Worm (Caenorhabditis elegans) whole organism, L3 larva: ENCODE results near the gene C05D11.1.

Experiments
- R02D3.7 ChIP-seq: fragments of 150-350 bp; optimal IDR thresholded peaks from 2 replicates; lab custom pipeline; 2014; ENCODE audit warnings: missing biosample characterization, missing genetic modification characterization
- ZK546.5 ChIP-seq: sonication (generic microtip); optimal IDR thresholded peaks from 2 replicates; lab custom pipeline; 2017; ENCODE audit warnings: missing biosample characterization, missing genetic modification characterization
- ama-1 ChIP-seq: fragments of 150-350 bp; optimal IDR thresholded peaks from 2 replicates; lab custom pipeline; 2018
- ceh-16 ChIP-seq: sonication (generic microtip); optimal IDR thresholded peaks from 2 replicates; lab custom pipeline; 2017; ENCODE audit warnings: missing biosample characterization, missing genetic modification characterization
- ceh-28 ChIP-seq: fragments of 150-350 bp; optimal IDR thresholded peaks from 2 replicates; lab custom pipeline; 2014; ENCODE audit warnings: missing biosample characterization, missing genetic modification reagents, missing genetic modification characterization
- ceh-82 ChIP-seq: fragments of 150-350 bp; optimal IDR thresholded peaks from 2 replicates; lab custom pipeline; 2014; ENCODE audit warnings: missing biosample characterization, missing genetic modification characterization
- ceh-9 ChIP-seq: sonication (generic microtip); optimal IDR thresholded peaks from 2 replicates; lab custom pipeline; 2018; ENCODE audit warnings: missing biosample characterization, missing genetic modification characterization
- daf-12 ChIP-seq: fragments of 150-350 bp; optimal IDR thresholded peaks from 2 replicates; lab custom pipeline; 2014; ENCODE audit warnings: missing biosample characterization, missing genetic modification reagents, missing genetic modification characterization
- egl-27 ChIP-seq: sonication (generic microtip); optimal IDR thresholded peaks from 4 replicates; lab custom pipeline; 2017; ENCODE audit warnings: missing biosample characterization, missing genetic modification reagents, missing genetic modification characterization
- elt-2 ChIP-seq: sonication (generic microtip); optimal IDR thresholded peaks from 2 replicates; lab custom pipeline; 2016; ENCODE audit warnings: missing genetic modification reagents, mild to moderate bottlenecking, missing genetic modification characterization, missing compliant biosample characterization
- elt-3 ChIP-seq, 3 experiments: fragments of 150-350 bp in 1 of 3; sonication (generic microtip) in 2 of 3; optimal IDR thresholded peaks; 2 replicates in 2 of 3; 4 replicates in 1 of 3; lab custom pipeline; 2014 to 2017; ENCODE audit warnings: missing biosample characterization in 3 of 3, missing genetic modification characterization in 3 of 3
- eor-1 ChIP-seq, 2 experiments: fragments of 150-350 bp; optimal IDR thresholded peaks; 2 replicates each; lab custom pipeline; 2014 to 2018; ENCODE audit warnings: missing biosample characterization in 2 of 2, missing genetic modification characterization in 2 of 2
- fkh-10 ChIP-seq: sonication (generic microtip); optimal IDR thresholded peaks from 2 replicates; lab custom pipeline; 2017; ENCODE audit warnings: missing biosample characterization, missing genetic modification reagents, missing genetic modification characterization
- fkh-2 ChIP-seq: fragments of 150-350 bp; optimal IDR thresholded peaks from 2 replicates; lab custom pipeline; 2014; ENCODE audit warnings: missing biosample characterization, missing genetic modification reagents, missing genetic modification characterization
- fos-1 ChIP-seq: fragments of 150-350 bp; optimal IDR thresholded peaks from 2 replicates; lab custom pipeline; 2014; ENCODE audit warnings: missing biosample characterization, missing genetic modification characterization
- hmg-11 ChIP-seq: sonication (generic microtip); optimal IDR thresholded peaks from 2 replicates; lab custom pipeline; 2016; ENCODE audit warnings: missing genetic modification characterization, missing compliant biosample characterization
- jun-1 ChIP-seq: fragments of 150-350 bp; optimal IDR thresholded peaks from 2 replicates; lab custom pipeline; 2014; ENCODE audit warnings: missing biosample characterization, missing genetic modification reagents, missing genetic modification characterization
- lin-15B ChIP-seq: fragments of 150-350 bp; optimal IDR thresholded peaks from 2 replicates; lab custom pipeline; 2014; ENCODE audit warnings: missing biosample characterization, missing genetic modification characterization
- lin-39 ChIP-seq: fragments of 150-350 bp; optimal IDR thresholded peaks from 2 replicates; lab custom pipeline; 2018; ENCODE audit warnings: missing biosample characterization, missing genetic modification reagents, missing genetic modification characterization
- lsy-12 ChIP-seq: sonication (generic microtip); optimal IDR thresholded peaks from 2 replicates; lab custom pipeline; 2016; ENCODE audit warnings: mild to moderate bottlenecking, missing genetic modification characterization, missing compliant biosample characterization
- nhr-11 ChIP-seq: fragments of 150-350 bp; optimal IDR thresholded peaks from 2 replicates; lab custom pipeline; 2014; ENCODE audit warnings: missing biosample characterization, missing genetic modification characterization
- nhr-12 ChIP-seq: fragments of 150-350 bp; optimal IDR thresholded peaks from 2 replicates; lab custom pipeline; 2014; ENCODE audit warnings: missing biosample characterization, missing genetic modification characterization
- nhr-23 ChIP-seq: fragments of 150-350 bp; optimal IDR thresholded peaks from 2 replicates; lab custom pipeline; 2014; ENCODE audit warnings: missing biosample characterization, missing genetic modification reagents, missing genetic modification characterization
- nhr-25 ChIP-seq: sonication (generic microtip); optimal IDR thresholded peaks from 2 replicates; lab custom pipeline; 2017; ENCODE audit warnings: missing biosample characterization, missing genetic modification characterization
- nhr-28 ChIP-seq: fragments of 150-350 bp; optimal IDR thresholded peaks from 2 replicates; lab custom pipeline; 2014; ENCODE audit warnings: missing biosample characterization, missing genetic modification characterization
- nhr-43 ChIP-seq: sonication (generic microtip); optimal IDR thresholded peaks from 2 replicates; lab custom pipeline; 2016; ENCODE audit warnings: mild to moderate bottlenecking, missing genetic modification characterization, missing compliant biosample characterization; ENCODE audit not compliant: poor library complexity, severe bottlenecking
- nhr-67 ChIP-seq: fragments of 150-350 bp; optimal IDR thresholded peaks from 2 replicates; lab custom pipeline; 2014; ENCODE audit warnings: missing biosample characterization, missing genetic modification characterization
- nhr-76 ChIP-seq: fragments of 150-350 bp; sonication (generic microtip); optimal IDR thresholded peaks from 5 replicates; lab custom pipeline; 2014; ENCODE audit warnings: missing biosample characterization, missing genetic modification characterization
- pha-4 ChIP-seq: fragments of 150-350 bp; optimal IDR thresholded peaks from 2 replicates; lab custom pipeline; 2014; ENCODE audit warnings: missing biosample characterization, missing genetic modification reagents, missing genetic modification characterization
- pqm-1 ChIP-seq: fragments of 150-350 bp; optimal IDR thresholded peaks from 2 replicates; lab custom pipeline; 2017; ENCODE audit warnings: missing biosample characterization, missing genetic modification characterization, inconsistent platforms
- sea-2 ChIP-seq: fragments of 150-350 bp; sonication (generic microtip); optimal IDR thresholded peaks from 4 replicates; lab custom pipeline; 2014; ENCODE audit warnings: missing biosample characterization, missing genetic modification reagents, missing genetic modification characterization
- skn-1 ChIP-seq: fragments of 150-350 bp; optimal IDR thresholded peaks from 2 replicates; lab custom pipeline; 2014; ENCODE audit warnings: missing biosample characterization, missing genetic modification characterization
- snpc-4 ChIP-seq: fragments of 150-350 bp; optimal IDR thresholded peaks from 2 replicates; lab custom pipeline; 2014; ENCODE audit warnings: missing biosample characterization, missing genetic modification characterization
- tbx-2 ChIP-seq: sonication (generic microtip); optimal IDR thresholded peaks from 2 replicates; lab custom pipeline; 2016; ENCODE audit warnings: mild to moderate bottlenecking, missing genetic modification characterization, missing compliant biosample characterization
- unc-39 ChIP-seq: sonication (generic microtip); optimal IDR thresholded peaks from 4 replicates; lab custom pipeline; 2017; ENCODE audit warnings: missing biosample characterization, missing genetic modification characterization
- unc-62 ChIP-seq: fragments of 150-350 bp; sonication (generic microtip); optimal IDR thresholded peaks from 4 replicates; lab custom pipeline; 2014; ENCODE audit warnings: missing biosample characterization, missing genetic modification reagents, missing genetic modification characterization
- zag-1 ChIP-seq: fragments of 150-350 bp; optimal IDR thresholded peaks from 2 replicates; lab custom pipeline; 2014; ENCODE audit warnings: missing biosample characterization, missing genetic modification characterization
- ztf-11 ChIP-seq: fragments of 150-350 bp; optimal IDR thresholded peaks from 2 replicates; lab custom pipeline; 2014; ENCODE audit warnings: missing biosample characterization, missing genetic modification characterization

C05D11.1 gene

DNA sequence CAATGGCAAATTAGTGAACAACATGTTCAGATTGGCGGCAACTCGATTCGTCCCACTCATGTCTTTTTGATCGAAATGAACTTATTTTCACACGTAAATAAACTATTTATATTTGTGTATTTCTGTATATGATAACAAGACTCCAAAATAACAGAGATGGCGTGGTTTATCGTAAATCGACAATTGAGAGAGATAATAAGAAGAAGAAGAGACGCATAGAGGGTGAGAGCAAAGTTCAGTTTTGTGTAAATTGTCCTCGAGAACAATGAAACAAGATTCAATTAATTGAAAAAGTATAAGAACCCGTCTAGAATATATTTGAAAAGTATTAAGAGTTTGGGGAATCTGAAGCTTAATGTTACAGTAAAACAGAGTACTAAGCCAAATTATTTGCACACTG is 25.0 kb upstream of the C05D11.1 start:
- TF ChIP-seq snpc-4 (tag; lab: Kevin White, UChicago) (no peak), R02D3.7 (tag; lab: Kevin White, UChicago) (peak; percentile 12), nhr-28 (tag; lab: Kevin White, UChicago) (no peak), pqm-1 (tag; lab: Kevin White, UChicago) (peak; percentile 69), fkh-2 (tag; lab: Kevin White, UChicago) (no peak), pha-4 (tag; lab: Kevin White, UChicago) (no peak), elt-2 (peak; percentile 26), ZK546.5 (no peak), zag-1 (tag; lab: Kevin White, UChicago) (no peak), nhr-25 (tag; lab: Kevin White, UChicago) (peak; percentile 3), unc-39 (tag; lab: Kevin White, UChicago) (no peak), nhr-23 (tag; lab: Kevin White, UChicago) (no peak), unc-62 (GFP tag; lab: Kevin White, UChicago) (no peak), nhr-76 (tag; lab: Kevin White, UChicago) (no peak), nhr-11 (tag; lab: Kevin White, UChicago) (no peak), egl-27 (no peak), ceh-28 (tag; lab: Kevin White, UChicago) (no peak), lin-15B (tag; lab: Kevin White, UChicago) (peak; percentile 2), fkh-10 (GFP tag; lab: Kevin White, UChicago) (no peak), daf-12 (tag; lab: Kevin White, UChicago) (no peak)

DNA sequence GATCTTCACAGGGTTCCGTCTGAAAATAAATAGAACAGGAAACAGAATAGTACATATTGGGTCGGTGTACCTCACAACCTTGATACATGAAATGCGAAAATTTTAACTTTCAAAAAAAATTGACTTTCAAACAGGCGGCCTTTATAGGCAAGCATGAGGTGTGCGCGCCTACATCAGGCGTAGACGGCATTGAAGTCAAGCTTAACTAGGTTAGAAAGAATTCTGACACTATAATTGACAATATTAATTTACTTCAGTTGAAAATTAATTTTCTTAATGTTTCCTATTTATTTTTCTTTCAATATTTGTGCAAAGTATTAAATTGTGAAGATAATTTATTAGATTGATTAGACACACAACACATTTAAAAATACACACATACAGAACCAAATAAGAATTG is 24.5 kb upstream of the C05D11.1 start, which contains the start of gene C05D11.5:
C05D11.5 (minus strand) TSS at position 101 of the 400 bp plus-strand sequence.
- TF ChIP-seq fos-1 (tag; lab: Kevin White, UChicago), result no peak
- no peak for TF ChIP-seq ZK546.5
- TF ChIP-seq fkh-10 (GFP tag; lab: Kevin White, UChicago), result no peak
- TF ChIP-seq elt-3 (tag; optimal IDR thresholded peaks at IDR 0.05; lab: Kevin White, UChicago), result no peak
- TF ChIP-seq nhr-28 (tag; lab: Kevin White, UChicago), result no peak
- TF ChIP-seq ceh-16 (tag; lab: Kevin White, UChicago), result no peak
- no peak for TF ChIP-seq eor-1 (tag; optimal IDR thresholded peaks at IDR 0.05; lab: Kevin White, UChicago)
- TF ChIP-seq ceh-82, result no peak
- TF ChIP-seq daf-12 (tag; lab: Kevin White, UChicago), result no peak
- TF ChIP-seq sea-2 (GFP tag; lab: Kevin White, UChicago), result no peak
- TF ChIP-seq tbx-2, result no peak
- TF ChIP-seq skn-1 (tag; lab: Kevin White, UChicago), result no peak
- no peak for TF ChIP-seq elt-2
- TF ChIP-seq nhr-12 (tag; lab: Kevin White, UChicago), result no peak
- no peak for TF ChIP-seq zag-1 (tag; lab: Kevin White, UChicago)
- TF ChIP-seq ztf-11 (tag; lab: Kevin White, UChicago), result no peak
- TF ChIP-seq nhr-43, result no peak

DNA sequence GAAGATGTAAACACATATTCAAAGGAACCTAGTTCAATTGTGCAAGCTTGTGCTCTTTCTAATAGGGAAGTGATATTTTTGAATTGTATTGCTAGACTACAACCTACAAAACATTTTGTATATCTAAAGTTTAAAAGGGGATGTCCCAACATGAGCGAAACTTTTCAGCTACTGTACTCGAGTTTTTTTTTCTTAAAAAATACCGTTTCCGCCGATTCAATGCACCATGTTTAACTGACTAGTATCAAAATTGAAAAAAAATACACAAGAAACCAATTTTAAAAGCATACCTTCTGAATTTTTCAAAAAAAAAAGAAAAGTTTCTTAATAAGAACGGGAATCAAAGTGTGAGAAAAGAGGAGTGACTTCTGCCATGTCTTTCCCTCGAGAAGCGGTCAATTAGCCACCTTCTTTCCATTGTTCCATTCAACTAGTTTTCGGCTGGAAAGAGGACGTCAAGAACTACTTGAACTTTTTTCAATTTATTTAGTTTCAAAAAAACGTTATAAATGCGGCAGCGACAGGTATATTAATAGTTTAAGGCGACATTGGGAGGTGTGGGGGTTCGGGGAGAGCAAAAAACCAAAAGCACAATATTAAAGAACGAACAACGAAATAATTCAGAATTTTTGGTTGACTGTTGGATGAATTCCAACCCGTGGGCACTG is 21.0 kb upstream of the C05D11.1 start, which contains the start of gene nas-4:
nas-4 (minus strand) TSS at position 351 of the 668 bp plus-strand sequence.
- TF ChIP-seq unc-39 (tag; lab: Kevin White, UChicago) (no peak), pqm-1 (tag; lab: Kevin White, UChicago) (no peak), nhr-43 (peak; percentile 25), unc-62 (GFP tag; lab: Kevin White, UChicago) (no peak), R02D3.7 (tag; lab: Kevin White, UChicago) (peak; percentile 39), nhr-12 (tag; lab: Kevin White, UChicago) (no peak), lin-39 (no peak), jun-1 (tag; lab: Kevin White, UChicago) (no peak), nhr-23 (tag; lab: Kevin White, UChicago) (peak; percentile 11), ama-1 (lab: Kevin White, UChicago) (peak; percentile 41), lin-15B (tag; lab: Kevin White, UChicago) (no peak), ceh-82 (no peak), fos-1 (tag; lab: Kevin White, UChicago) (no peak), lsy-12 (tag; lab: Kevin White, UChicago) (peak; percentile 31), daf-12 (tag; lab: Kevin White, UChicago) (no peak), nhr-76 (tag; lab: Kevin White, UChicago) (no peak), hmg-11 (tag; lab: Kevin White, UChicago) (no peak), elt-2 (peak; percentile 41), ceh-16 (tag; lab: Kevin White, UChicago) (no peak), nhr-28 (tag; lab: Kevin White, UChicago) (no peak), egl-27 (no peak), nhr-67 (tag; lab: Kevin White, UChicago) (no peak), pha-4 (tag; lab: Kevin White, UChicago) (no peak), ceh-9 (tag; lab: Kevin White, UChicago) (no peak), nhr-25 (tag; lab: Kevin White, UChicago) (peak; percentile 35)
